Worm (Caenorhabditis elegans) whole organism, young adult: ENCODE measurements around the gene K01A6.7.

Experiments used
- B0019.2 ChIP-seq: fragments of 200-800 bp; sonication (Bioruptor generic); conservative IDR thresholded peaks from 2 replicates; pipeline ENCODE4 v1.3.6; 2022; ENCODE audit warnings: missing genetic modification reagents, missing genetic modification characterization, missing compliant biosample characterization
- B0261.1 ChIP-seq: sonication (generic microtip); optimal IDR thresholded peaks from 2 replicates; lab custom pipeline; 2016; ENCODE audit warnings: mild to moderate bottlenecking, missing genetic modification characterization, moderate library complexity, missing compliant biosample characterization
- C17E4.6 ChIP-seq: fragments of 200-800 bp; sonication (Bioruptor generic); IDR thresholded peaks from 2 replicates; pipeline ENCODE4 v1.3.6; 2022; ENCODE audit warnings: missing genetic modification reagents, missing genetic modification characterization, missing compliant biosample characterization
- D2030.7 ChIP-seq: fragments of 200-800 bp; sonication (Bioruptor generic); IDR thresholded peaks from 2 replicates; pipeline ENCODE4 v1.3.6; 2022; ENCODE audit warnings: missing genetic modification reagents, missing genetic modification characterization, missing compliant biosample characterization
- F10E7.11 ChIP-seq: sonication (generic microtip); optimal IDR thresholded peaks from 2 replicates; lab custom pipeline; 2017; ENCODE audit warnings: mild to moderate bottlenecking, missing genetic modification characterization, moderate library complexity, missing compliant biosample characterization
- F37B4.10 ChIP-seq: fragments of 200-800 bp; sonication (Bioruptor generic); IDR thresholded peaks from 2 replicates; pipeline ENCODE4 v1.3.6; 2022; ENCODE audit warnings: missing genetic modification characterization, missing compliant biosample characterization
- F39B2.1 ChIP-seq: fragments of 200-800 bp; sonication (Bioruptor generic); IDR thresholded peaks from 2 replicates; pipeline ENCODE4 v1.3.6; 2022; ENCODE audit warnings: missing genetic modification reagents, missing genetic modification characterization, missing compliant biosample characterization
- F55B11.4 ChIP-seq: sonication (generic microtip); optimal IDR thresholded peaks from 2 replicates; lab custom pipeline; 2016; ENCODE audit warnings: missing compliant biosample characterization, missing genetic modification characterization, borderline replicate concordance; ENCODE audit not compliant: insufficient read depth
- F57C9.4 ChIP-seq: sonication (generic microtip); optimal IDR thresholded peaks from 2 replicates; lab custom pipeline; 2017; ENCODE audit warnings: mild to moderate bottlenecking, missing genetic modification characterization, missing compliant biosample characterization
- K11D2.4 ChIP-seq: fragments of 200-800 bp; sonication (Bioruptor generic); IDR thresholded peaks from 2 replicates; pipeline ENCODE4 v1.3.6; 2022; ENCODE audit warnings: missing genetic modification reagents, missing genetic modification characterization, missing compliant biosample characterization
- T26A5.8 ChIP-seq: sonication (generic microtip); optimal IDR thresholded peaks from 2 replicates; lab custom pipeline; 2016; ENCODE audit warnings: missing genetic modification characterization, missing compliant biosample characterization
- Y95B8A.8 ChIP-seq: fragments of 200-800 bp; sonication (Bioruptor generic); IDR thresholded peaks from 2 replicates; pipeline ENCODE4 v1.3.6; 2022; ENCODE audit warnings: missing genetic modification reagents, missing genetic modification characterization, missing compliant biosample characterization
- akir-1 ChIP-seq: fragments of 200-800 bp; sonication (Bioruptor generic); optimal IDR thresholded peaks from 2 replicates; lab custom pipeline; 2018; ENCODE audit warnings: mild to moderate bottlenecking, missing genetic modification characterization, moderate library complexity, missing compliant biosample characterization
- aptf-2 ChIP-seq: fragments of 200-800 bp; sonication (Bioruptor generic); conservative IDR thresholded peaks from 2 replicates; pipeline ENCODE4 v1.3.6; 2022; ENCODE audit warnings: missing genetic modification reagents, missing genetic modification characterization, missing compliant biosample characterization
- aptf-3 ChIP-seq: fragments of 200-800 bp; sonication (Bioruptor generic); IDR thresholded peaks from 2 replicates; pipeline ENCODE4 v1.3.6; 2022; ENCODE audit warnings: missing genetic modification characterization, missing compliant biosample characterization
- attf-5 ChIP-seq: fragments of 200-800 bp; sonication (Bioruptor generic); optimal IDR thresholded peaks from 2 replicates; lab custom pipeline; 2018; ENCODE audit warnings: mild to moderate bottlenecking, missing genetic modification characterization, missing compliant biosample characterization
- attf-6 ChIP-seq: fragments of 200-800 bp; sonication (Bioruptor generic); IDR thresholded peaks from 2 replicates; pipeline ENCODE4 v1.3.6; 2022; ENCODE audit warnings: missing genetic modification reagents, missing genetic modification characterization, missing compliant biosample characterization
- bed-1 ChIP-seq: fragments of 200-800 bp; sonication (Bioruptor generic); IDR thresholded peaks from 2 replicates; pipeline ENCODE4 v1.3.6; 2022; ENCODE audit warnings: missing genetic modification reagents, missing genetic modification characterization, missing compliant biosample characterization
- cebp-2 ChIP-seq: fragments of 200-800 bp; sonication (Bioruptor generic); IDR thresholded peaks from 2 replicates; pipeline ENCODE4 v1.3.6; 2022; ENCODE audit warnings: missing genetic modification characterization, missing compliant biosample characterization
- ceh-40 ChIP-seq: fragments of 200-800 bp; sonication (Bioruptor generic); IDR thresholded peaks from 2 replicates; pipeline ENCODE4 v1.3.6; 2022; ENCODE audit warnings: missing genetic modification characterization, missing compliant biosample characterization
- ceh-58 ChIP-seq: fragments of 200-800 bp; sonication (Bioruptor generic); IDR thresholded peaks from 2 replicates; pipeline ENCODE4 v1.3.6; 2022; ENCODE audit warnings: missing genetic modification characterization, missing compliant biosample characterization
- ceh-79 ChIP-seq: sonication (generic microtip); optimal IDR thresholded peaks from 2 replicates; lab custom pipeline; 2017; ENCODE audit warnings: mild to moderate bottlenecking, missing genetic modification characterization, missing compliant biosample characterization
- ceh-91 ChIP-seq: fragments of 200-800 bp; sonication (Bioruptor generic); IDR thresholded peaks from 2 replicates; pipeline ENCODE4 v1.3.6; 2022; ENCODE audit warnings: missing genetic modification reagents, missing genetic modification characterization, missing compliant biosample characterization
- egl-18 ChIP-seq: fragments of 200-800 bp; sonication (Bioruptor generic); IDR thresholded peaks from 2 replicates; pipeline ENCODE4 v1.3.6; 2022; ENCODE audit warnings: missing genetic modification reagents, missing genetic modification characterization, missing compliant biosample characterization
- fkh-3 ChIP-seq: sonication (generic microtip); optimal IDR thresholded peaks from 2 replicates; lab custom pipeline; 2016; ENCODE audit warnings: mild to moderate bottlenecking, missing genetic modification characterization, missing compliant biosample characterization
- hlh-12 ChIP-seq: sonication (generic microtip); optimal IDR thresholded peaks from 2 replicates; lab custom pipeline; 2016; ENCODE audit warnings: missing genetic modification characterization, missing compliant biosample characterization
- hrde-1 ChIP-seq: sonication (generic microtip); optimal IDR thresholded peaks from 2 replicates; lab custom pipeline; 2016; ENCODE audit warnings: missing genetic modification characterization, mild to moderate bottlenecking, missing compliant biosample characterization, moderate library complexity, missing genotype, missing genetic modification reagents, borderline replicate concordance
- lir-1 ChIP-seq: fragments of 200-800 bp; sonication (Bioruptor generic); conservative IDR thresholded peaks from 2 replicates; pipeline ENCODE4 v1.3.6; 2022; ENCODE audit warnings: missing genetic modification reagents, missing genetic modification characterization, missing compliant biosample characterization
- madf-10 ChIP-seq: sonication (generic microtip); optimal IDR thresholded peaks from 2 replicates; lab custom pipeline; 2016; ENCODE audit warnings: mild to moderate bottlenecking, missing genetic modification characterization, missing compliant biosample characterization
- madf-8 ChIP-seq: fragments of 200-800 bp; sonication (Bioruptor generic); conservative IDR thresholded peaks from 2 replicates; pipeline ENCODE4 v1.3.6; 2022; ENCODE audit warnings: missing genetic modification reagents, missing genetic modification characterization, missing compliant biosample characterization
- mel-28 ChIP-seq: sonication (generic microtip); optimal IDR thresholded peaks from 2 replicates; lab custom pipeline; 2016; ENCODE audit warnings: borderline replicate concordance, mild to moderate bottlenecking, missing genetic modification characterization, missing compliant biosample characterization
- nhr-27 ChIP-seq: fragments of 200-800 bp; sonication (Bioruptor generic); optimal IDR thresholded peaks from 2 replicates; lab custom pipeline; 2018; ENCODE audit warnings: mild to moderate bottlenecking, missing genetic modification characterization, moderate library complexity, missing compliant biosample characterization
- nhr-90 ChIP-seq: sonication (generic microtip); optimal IDR thresholded peaks from 2 replicates; lab custom pipeline; 2016; ENCODE audit warnings: missing genotype, mild to moderate bottlenecking, missing genetic modification characterization, missing compliant biosample characterization
- rcor-1 ChIP-seq: fragments of 200-800 bp; sonication (Bioruptor generic); IDR thresholded peaks from 2 replicates; pipeline ENCODE4 v1.3.6; 2022; ENCODE audit warnings: missing genetic modification reagents, missing genetic modification characterization, missing compliant biosample characterization
- rec-8 ChIP-seq, 2 experiments: sonication (generic microtip); optimal IDR thresholded peaks; 2 replicates each; lab custom pipeline; 2016; ENCODE audit warnings: mild to moderate bottlenecking in 2 of 2, missing genetic modification characterization in 2 of 2, missing genetic modification reagents in 2 of 2, missing genotype in 2 of 2, missing biosample characterization in 1 of 2, missing compliant biosample characterization in 1 of 2, moderate library complexity in 1 of 2
- snpc-1.3 ChIP-seq: sonication (generic microtip); optimal IDR thresholded peaks from 2 replicates; lab custom pipeline; 2017; ENCODE audit warnings: missing genetic modification characterization, mild to moderate bottlenecking, missing compliant biosample characterization, antibody characterized with exemption, moderate library complexity, missing genotype, missing genetic modification reagents; ENCODE audit not compliant: insufficient read depth
- sptf-2 ChIP-seq: fragments of 200-800 bp; sonication (Bioruptor generic); optimal IDR thresholded peaks from 2 replicates; lab custom pipeline; 2018; ENCODE audit warnings: mild to moderate bottlenecking, missing genetic modification characterization, missing compliant biosample characterization
- tbp1 ChIP-seq: fragments of 200-800 bp; sonication (Bioruptor generic); optimal IDR thresholded peaks from 2 replicates; lab custom pipeline; 2018; ENCODE audit warnings: mild to moderate bottlenecking, missing genetic modification characterization, missing compliant biosample characterization
- tbx-9 ChIP-seq: sonication (generic microtip); optimal IDR thresholded peaks from 2 replicates; lab custom pipeline; 2016; ENCODE audit warnings: borderline replicate concordance, missing genetic modification characterization, inconsistent platforms, missing compliant biosample characterization
- unc-62 ChIP-seq: fragments of 150-350 bp; optimal IDR thresholded peaks from 2 replicates; lab custom pipeline; 2014; ENCODE audit warnings: missing biosample characterization, missing genetic modification reagents, missing genetic modification characterization
- xnd-1 ChIP-seq: sonication (generic microtip); optimal IDR thresholded peaks from 2 replicates; lab custom pipeline; 2016; ENCODE audit warnings: missing genotype, missing genetic modification reagents, missing genetic modification characterization, missing compliant biosample characterization
- ztf-18 ChIP-seq: sonication (generic microtip); optimal IDR thresholded peaks from 2 replicates; lab custom pipeline; 2016; ENCODE audit warnings: missing genotype, mild to moderate bottlenecking, missing genetic modification characterization, missing compliant biosample characterization
- ztf-26 ChIP-seq: sonication (generic microtip); optimal IDR thresholded peaks from 2 replicates; lab custom pipeline; 2017; ENCODE audit warnings: missing genetic modification characterization, missing compliant biosample characterization
- ztf-3 ChIP-seq: fragments of 200-800 bp; sonication (Bioruptor generic); optimal IDR thresholded peaks from 2 replicates; lab custom pipeline; 2018; ENCODE audit warnings: mild to moderate bottlenecking, missing genetic modification characterization, missing compliant biosample characterization

The K01A6.7 gene

DNA sequence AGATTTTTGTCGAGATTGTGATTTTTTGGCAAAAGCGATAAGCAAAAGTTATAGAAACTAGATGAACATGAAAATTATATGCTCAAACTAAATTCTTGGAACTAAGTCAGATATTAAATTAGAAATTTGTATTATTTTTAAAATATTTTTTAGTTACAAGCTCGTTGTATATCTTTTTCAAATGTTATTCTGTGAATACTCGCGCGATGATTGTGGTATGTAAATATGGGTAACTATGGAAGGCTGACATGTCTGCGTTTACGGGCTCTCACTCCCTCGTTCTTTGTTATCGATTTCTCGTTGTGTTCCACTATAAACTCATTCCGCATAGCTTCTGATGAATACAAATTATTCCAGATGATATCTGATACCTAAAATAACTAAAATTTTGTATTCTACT lies 44.2 kb downstream of the K01A6.7 start, which contains the start of gene ZK792.7:
Gene ZK792.7 (plus strand): TSS at position 301 of the 400 bp plus-strand sequence.
- no peak for TF ChIP-seq T26A5.8 (tag; lab: Kevin White, UChicago)
- TF ChIP-seq aptf-2 (GFP tag; lab: Robert Waterston, UW) = no peak
- TF ChIP-seq K11D2.4 (GFP tag; lab: Robert Waterston, UW) = no peak
- TF ChIP-seq attf-5 = no peak
- TF ChIP-seq nhr-90 (tag; lab: Kevin White, UChicago) = no peak
- no peak for TF ChIP-seq ceh-40 (GFP tag; lab: Robert Waterston, UW)
- TF ChIP-seq hrde-1 (tag; lab: Kevin White, UChicago) = no peak
- no peak for TF ChIP-seq ztf-3 (GFP tag; lab: Kevin White, UChicago)
- no peak for TF ChIP-seq ceh-79
- no peak for TF ChIP-seq fkh-3
- no peak for TF ChIP-seq ztf-26 (tag; lab: Kevin White, UChicago)
- no peak for TF ChIP-seq hlh-12 (tag; lab: Kevin White, UChicago)
- no peak for TF ChIP-seq D2030.7 (GFP tag; lab: Robert Waterston, UW)
- no peak for TF ChIP-seq attf-6 (GFP tag; lab: Robert Waterston, UW)
- no peak for TF ChIP-seq mel-28
- TF ChIP-seq sptf-2 = no peak
- TF ChIP-seq F39B2.1 (GFP tag; lab: Robert Waterston, UW) = no peak
- TF ChIP-seq, all 124 proteins: peak for 0

DNA sequence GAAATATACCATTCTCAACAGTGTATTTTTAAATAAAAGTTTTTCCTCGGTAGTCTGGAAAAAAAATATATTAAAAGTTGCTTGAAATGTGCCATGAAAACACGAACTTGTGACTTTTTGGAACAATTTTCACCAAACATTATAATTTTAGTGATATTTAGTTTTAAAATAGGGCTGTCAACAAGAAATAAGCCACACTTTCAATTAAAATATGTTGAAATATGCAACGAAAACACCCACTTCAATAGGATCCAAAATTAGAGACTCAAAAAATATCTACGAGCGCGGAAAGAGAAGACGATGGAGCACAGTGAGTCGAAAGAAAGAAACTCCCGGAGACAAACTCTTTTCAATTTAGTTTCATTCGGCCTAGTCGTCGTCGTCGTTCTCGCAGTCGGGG lies 44.9 kb downstream of the K01A6.7 start, which contains the start of gene ZK792.12:
Gene ZK792.12 (plus strand): TSS at position 301 of the 400 bp plus-strand sequence.
- no peak for TF ChIP-seq ceh-58 (GFP tag; lab: Robert Waterston, UW)

DNA sequence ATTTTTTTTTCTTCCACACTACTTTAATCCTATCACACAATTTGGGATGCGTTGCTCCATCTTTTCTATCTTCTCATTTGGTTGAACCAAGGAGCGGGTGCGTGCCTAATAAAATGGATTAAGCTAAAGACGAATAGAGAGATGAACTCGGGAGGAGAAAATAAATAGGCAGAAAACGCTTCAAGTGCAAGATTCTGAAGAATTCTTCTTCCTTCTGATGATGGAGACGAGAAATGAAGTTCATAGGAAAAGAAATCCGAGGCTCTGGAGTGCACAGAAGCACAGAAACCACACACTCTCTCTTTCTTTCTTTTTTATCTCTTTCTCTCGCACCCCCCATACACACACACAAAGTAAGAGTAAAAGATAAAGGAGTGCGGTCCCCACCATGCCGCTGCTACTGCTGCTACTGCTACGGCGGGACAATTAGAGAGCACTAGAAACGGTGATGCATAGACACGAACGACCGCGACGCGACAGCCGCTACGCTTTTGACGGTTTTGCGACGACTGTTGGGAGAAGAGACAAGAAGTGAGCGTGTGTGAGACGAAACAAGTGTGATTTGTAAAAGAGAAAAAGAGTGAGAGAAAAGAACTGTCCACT lies 46.2 kb downstream of the K01A6.7 start:
- TF ChIP-seq B0019.2 = no peak
- TF ChIP-seq C17E4.6 (GFP tag; lab: Robert Waterston, UW) = no peak
- TF ChIP-seq K11D2.4 (GFP tag; lab: Robert Waterston, UW) = no peak
- TF ChIP-seq akir-1 (GFP tag; lab: Kevin White, UChicago) = no peak
- no peak for TF ChIP-seq fkh-3
- no peak for TF ChIP-seq xnd-1 (tag; lab: Kevin White, UChicago)
- TF ChIP-seq rcor-1 = 0 out of 2 replicates have a peak, but pooled peaks have one; percentile 23
- TF ChIP-seq F10E7.11 (tag; lab: Kevin White, UChicago) = no peak
- no peak for TF ChIP-seq cebp-2 (GFP tag; lab: Robert Waterston, UW)
- TF ChIP-seq ceh-58 (GFP tag; lab: Robert Waterston, UW) = no peak
- no peak for TF ChIP-seq mel-28
- no peak for TF ChIP-seq F57C9.4
- no peak for TF ChIP-seq F55B11.4 (tag; lab: Kevin White, UChicago)
- TF ChIP-seq F37B4.10 (GFP tag; lab: Robert Waterston, UW) = no peak
- TF ChIP-seq unc-62 (GFP tag; lab: Kevin White, UChicago) = no peak
- peak; percentile 21 for TF ChIP-seq ztf-18 (tag; lab: Kevin White, UChicago)
- TF ChIP-seq ceh-91 (GFP tag; lab: Robert Waterston, UW) = no peak
- no peak for TF ChIP-seq tbx-9 (tag; lab: Kevin White, UChicago)
- TF ChIP-seq madf-8 (GFP tag; lab: Robert Waterston, UW) = no peak
- TF ChIP-seq nhr-27 (tag; lab: Kevin White, UChicago) = no peak
- TF ChIP-seq attf-5 = peak; percentile 92
- TF ChIP-seq tbp1 (GFP tag; lab: Kevin White, UChicago) = peak; percentile 50
- peak; percentile 94 for TF ChIP-seq madf-10 (tag; lab: Kevin White, UChicago)
- TF ChIP-seq Y95B8A.8 = no peak
- no peak for TF ChIP-seq lir-1 (GFP tag; lab: Robert Waterston, UW)
- no peak for TF ChIP-seq egl-18
- no peak for TF ChIP-seq aptf-3 (GFP tag; lab: Robert Waterston, UW)
- TF ChIP-seq B0261.1 = no peak
- no peak for TF ChIP-seq snpc-1.3 (tag; lab: Kevin White, UChicago)
- no peak for TF ChIP-seq rec-8 (tag; optimal IDR thresholded peaks at IDR 0.05; lab: Kevin White, UChicago)
- TF ChIP-seq bed-1 (GFP tag; lab: Robert Waterston, UW) = no peak
